Worm (Caenorhabditis elegans) whole organism, mixed stage, embryonic: ENCODE measurements around the gene F53A2.11.

ENCODE experiments used
- ceh-39 ChIP-seq: fragments of 150-350 bp; optimal IDR thresholded peaks from 2 replicates; lab custom pipeline; 2014; ENCODE audit warnings: missing biosample characterization, missing genetic modification characterization
- ceh-43 ChIP-seq: fragments of 200-800 bp; sonication (Bioruptor generic); optimal IDR thresholded peaks from 2 replicates; lab custom pipeline; 2018; ENCODE audit warnings: mild to moderate bottlenecking, missing genetic modification characterization, moderate library complexity, missing compliant biosample characterization
- elt-3 ChIP-seq: fragments of 150-350 bp; optimal IDR thresholded peaks from 2 replicates; lab custom pipeline; 2014; ENCODE audit warnings: missing biosample characterization, missing genetic modification characterization
- hlh-1 ChIP-seq: fragments of 150-350 bp; optimal IDR thresholded peaks from 2 replicates; lab custom pipeline; 2014; ENCODE audit warnings: missing biosample characterization, missing genetic modification reagents, missing genetic modification characterization
- lin-13 ChIP-seq: fragments of 150-350 bp; optimal IDR thresholded peaks from 2 replicates; lab custom pipeline; 2014; ENCODE audit warnings: missing biosample characterization, missing genetic modification characterization
- nhr-237 ChIP-seq: fragments of 150-350 bp; optimal IDR thresholded peaks from 2 replicates; lab custom pipeline; 2014; ENCODE audit warnings: missing biosample characterization, missing genetic modification characterization
- nhr-28 ChIP-seq: fragments of 150-350 bp; optimal IDR thresholded peaks from 2 replicates; lab custom pipeline; 2014; ENCODE audit warnings: missing biosample characterization, missing genetic modification characterization
- nhr-76 ChIP-seq: sonication (generic microtip); optimal IDR thresholded peaks from 2 replicates; lab custom pipeline; 2017; ENCODE audit warnings: missing biosample characterization, missing genetic modification characterization
- unc-62 ChIP-seq: fragments of 150-350 bp; optimal IDR thresholded peaks from 2 replicates; lab custom pipeline; 2014; ENCODE audit warnings: missing biosample characterization, missing genetic modification reagents, missing genetic modification characterization
- zip-8 ChIP-seq: fragments of 150-350 bp; optimal IDR thresholded peaks from 2 replicates; lab custom pipeline; 2014; ENCODE audit warnings: missing biosample characterization, missing genetic modification characterization

- TF ChIP-seq hlh-1 (tag; lab: Kevin White, UChicago) (no peak), ceh-43 (GFP tag; lab: Kevin White, UChicago) (no peak), nhr-28 (tag; lab: Kevin White, UChicago) (no peak), nhr-237 (no peak), nhr-76 (no peak), ceh-39 (tag; lab: Kevin White, UChicago) (no peak), zip-8 (no peak), unc-62 (GFP tag; lab: Kevin White, UChicago) (no peak), elt-3 (no peak), lin-13 (tag; lab: Kevin White, UChicago) (no peak)
These were observed 50.3 kb downstream of the F53A2.11 start for ce11 chrIII:13272227-13272626.
